Fruit fly (Drosophila melanogaster): Measurements from ENCODE around the gene CG43210.

- no peak for TF ChIP-seq CG8478 (optimal IDR thresholded peaks at IDR 0.05)
- no peak for TF ChIP-seq psq (optimal IDR thresholded peaks at IDR 0.05)
- no peak for TF ChIP-seq usp (GFP tag; optimal IDR thresholded peaks at IDR 0.05)
- no peak for TF ChIP-seq EcR (GFP tag; optimal IDR thresholded peaks at IDR 0.05)
These were observed 8.8 kb upstream of the CG43210 start for dm6 chr3R:18573699-18574259.

All from whole organism.